Worm (Caenorhabditis elegans): ENCODE results near the gene F55C12.19.

- TF ChIP-seq hmbx-1 (tag; optimal IDR thresholded peaks at IDR 0.05) (no peak), ama-1 (optimal IDR thresholded peaks at IDR 0.05) (no peak), F13C5.2 (tag; optimal IDR thresholded peaks at IDR 0.05) (no peak), sea-1 (GFP tag; conservative IDR thresholded peaks at IDR 0.05) (no peak), scrt-1 (GFP tag; IDR thresholded peaks at IDR 0.05) (no peak), pes-1 (GFP tag; IDR thresholded peaks at IDR 0.05) (no peak)
Measured at ce11 chrII:5828486-5828885, 37.5 kb upstream of the F55C12.19 start, which contains the start of gene ZK1248.11.

Data from whole organism, early embryonic.